Fruit fly (Drosophila melanogaster): ENCODE measurements around the gene CG12123.

The CG12123 gene

DNA sequence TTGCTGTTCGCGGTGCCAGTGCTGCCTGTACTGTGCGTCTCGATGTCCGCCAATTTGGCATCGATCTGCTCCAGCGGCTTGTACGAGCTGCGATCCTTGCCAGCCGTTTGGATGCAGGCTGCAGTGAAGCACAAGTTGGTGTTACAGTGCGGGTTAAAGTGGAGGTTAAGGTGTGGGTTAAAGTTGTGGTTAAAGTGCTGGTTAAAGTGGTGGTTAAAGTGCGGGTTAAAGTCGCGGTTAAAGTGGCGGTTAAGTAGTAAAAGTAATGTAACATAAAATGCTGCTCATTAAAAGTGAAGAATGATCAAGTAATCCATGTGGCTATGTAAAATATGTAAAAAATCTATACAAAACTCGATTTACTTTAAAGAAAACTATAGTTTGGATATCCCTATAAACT, 10.0 kb upstream of the CG12123 start:
- TF ChIP-seq insv (optimal IDR thresholded peaks at IDR 0.05) (no peak), ttk (optimal IDR thresholded peaks at IDR 0.05) (no peak), psq (optimal IDR thresholded peaks at IDR 0.05) (no peak), Sin3A (optimal IDR thresholded peaks at IDR 0.05) (no peak), h (optimal IDR thresholded peaks at IDR 0.05) (no peak), Myc (optimal IDR thresholded peaks at IDR 0.05) (no peak)

DNA sequence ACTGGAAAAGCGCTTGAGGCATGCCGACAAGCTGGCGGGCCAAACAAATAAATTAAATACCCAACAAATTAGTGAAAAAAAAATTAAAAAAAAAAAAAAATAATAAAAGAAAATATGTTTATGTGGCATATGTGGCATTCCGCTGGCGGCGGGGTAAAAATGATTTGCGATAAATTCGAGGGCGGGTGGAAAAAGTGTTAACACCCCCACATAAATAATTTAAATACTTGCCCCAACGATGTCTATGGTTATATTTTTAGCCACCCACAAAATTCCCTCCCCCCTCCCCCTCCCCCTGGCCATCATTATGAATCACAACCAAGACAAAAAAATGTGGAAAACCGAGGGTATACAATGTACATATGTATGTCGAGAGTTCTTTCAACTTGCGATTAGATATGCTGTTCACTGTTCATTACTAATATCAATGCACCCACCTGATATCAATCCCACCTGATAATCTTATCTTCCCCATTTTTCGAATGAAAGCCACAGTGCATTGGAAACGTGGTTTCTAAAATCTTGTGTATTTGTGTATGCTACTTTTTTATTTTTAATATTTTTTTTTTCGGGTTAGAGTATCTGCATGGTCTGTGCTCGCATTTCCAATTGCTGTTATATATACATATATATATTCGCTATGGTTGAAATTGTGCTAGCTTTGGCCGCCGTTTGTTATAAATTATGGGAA, 8.2 kb upstream of the CG12123 start:
- TF ChIP-seq ttk (optimal IDR thresholded peaks at IDR 0.05) (no peak), psq (optimal IDR thresholded peaks at IDR 0.05) (no peak), h (optimal IDR thresholded peaks at IDR 0.05) (no peak), insv (optimal IDR thresholded peaks at IDR 0.05) (no peak), Sin3A (optimal IDR thresholded peaks at IDR 0.05) (no peak), Myc (optimal IDR thresholded peaks at IDR 0.05) (no peak)

DNA sequence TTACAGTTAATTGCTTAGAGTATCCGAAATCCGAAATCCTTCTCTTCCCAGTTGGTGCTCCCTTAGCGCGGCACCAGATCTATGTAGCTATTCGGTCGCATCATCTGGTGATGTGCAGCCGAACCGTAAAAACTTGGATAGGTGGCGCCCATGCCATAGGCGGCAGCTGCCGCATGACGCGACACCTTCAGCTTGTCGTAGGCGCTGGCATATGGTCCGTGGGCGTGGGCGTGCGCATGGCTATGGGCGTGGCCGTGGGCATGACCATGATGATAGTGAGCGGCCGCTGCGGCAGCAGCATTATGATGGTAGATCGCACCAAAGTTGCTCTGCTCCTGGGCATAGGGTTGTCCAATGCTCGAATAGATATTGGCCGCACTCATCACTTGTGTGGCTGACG, 6.0 kb upstream of the CG12123 start:
- TF ChIP-seq ttk (optimal IDR thresholded peaks at IDR 0.05) (no peak), insv (optimal IDR thresholded peaks at IDR 0.05) (no peak), h (optimal IDR thresholded peaks at IDR 0.05) (no peak), Sin3A (optimal IDR thresholded peaks at IDR 0.05) (no peak), psq (optimal IDR thresholded peaks at IDR 0.05) (no peak), Myc (optimal IDR thresholded peaks at IDR 0.05) (no peak)

DNA sequence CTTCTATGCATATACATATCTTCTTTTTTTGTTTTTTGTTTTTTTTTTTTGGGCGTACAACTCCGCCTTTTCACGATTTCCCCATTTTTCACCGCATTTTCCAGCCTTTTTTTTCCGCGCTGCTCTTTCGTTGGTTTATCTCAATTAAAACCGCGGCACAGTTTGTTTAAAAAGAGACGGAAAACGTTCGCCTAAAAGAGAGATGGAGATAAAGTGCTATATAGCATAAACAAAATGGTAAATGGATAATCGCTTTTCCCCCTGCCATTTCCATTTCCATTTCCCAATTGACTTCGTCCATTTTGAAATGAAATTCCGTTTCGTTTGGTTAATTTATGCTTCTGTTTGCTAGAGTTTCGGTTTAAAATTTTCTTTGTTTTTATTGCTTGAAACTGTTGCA, 5.0 kb upstream of the CG12123 start:
- TF ChIP-seq psq (optimal IDR thresholded peaks at IDR 0.05) (no peak), Sin3A (optimal IDR thresholded peaks at IDR 0.05) (no peak), ttk (optimal IDR thresholded peaks at IDR 0.05) (no peak), insv (optimal IDR thresholded peaks at IDR 0.05) (no peak), Myc (optimal IDR thresholded peaks at IDR 0.05) (no peak), h (optimal IDR thresholded peaks at IDR 0.05) (no peak)

DNA sequence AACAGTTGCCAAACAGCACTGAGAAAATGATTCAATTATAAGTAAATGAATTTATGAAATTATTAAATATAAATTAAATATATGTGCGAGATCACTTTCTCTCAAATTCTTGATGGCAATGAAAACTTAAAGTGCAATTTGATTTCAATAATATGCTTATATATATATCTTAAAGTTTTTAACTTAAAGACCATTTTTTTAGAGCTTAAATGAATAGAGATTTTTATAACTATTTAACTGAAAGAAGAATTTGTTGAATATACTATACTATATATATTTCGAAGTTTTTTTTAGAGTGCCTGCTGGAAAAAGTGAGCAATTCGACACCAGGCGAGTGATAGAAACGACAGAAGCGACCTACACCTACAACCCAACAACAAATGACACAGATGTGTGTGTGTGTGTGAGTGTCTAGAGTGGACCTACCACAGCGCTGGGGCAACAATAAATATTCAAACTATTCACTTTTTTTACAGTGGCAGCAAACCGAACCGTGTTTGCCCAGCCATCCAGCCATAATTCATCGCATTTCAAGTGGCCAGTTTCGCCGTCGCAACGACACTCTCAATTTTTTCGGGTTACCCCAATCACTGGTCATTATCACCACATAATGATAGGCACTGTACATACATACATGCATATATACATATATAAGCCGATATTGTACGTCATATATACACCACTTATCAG, 2.9 kb upstream of the CG12123 start:
- TF ChIP-seq Myc (optimal IDR thresholded peaks at IDR 0.05) = no peak

DNA sequence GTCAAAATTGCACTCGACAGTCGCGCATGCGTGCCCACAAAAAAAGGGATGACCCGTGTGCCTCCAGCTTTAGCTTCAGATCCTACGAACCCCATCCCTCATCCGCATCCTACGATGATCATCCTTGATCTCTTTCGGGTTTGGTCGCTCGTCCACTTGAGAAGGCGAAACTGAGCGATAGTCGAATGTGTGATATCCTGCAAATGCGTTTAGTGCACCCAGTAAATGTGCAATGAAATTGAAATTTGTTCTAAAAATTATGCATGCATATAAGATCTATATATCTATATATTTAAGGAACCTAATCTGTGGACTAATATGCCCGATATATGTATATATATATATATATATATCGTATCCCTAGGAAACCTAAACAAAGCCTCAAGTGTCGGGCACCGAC, 2.1 kb upstream of the CG12123 start:
- TF ChIP-seq psq (optimal IDR thresholded peaks at IDR 0.05) (no peak), insv (optimal IDR thresholded peaks at IDR 0.05) (no peak), h (optimal IDR thresholded peaks at IDR 0.05) (no peak), Myc (optimal IDR thresholded peaks at IDR 0.05) (no peak), ttk (optimal IDR thresholded peaks at IDR 0.05) (no peak), Sin3A (optimal IDR thresholded peaks at IDR 0.05) (no peak)

DNA sequence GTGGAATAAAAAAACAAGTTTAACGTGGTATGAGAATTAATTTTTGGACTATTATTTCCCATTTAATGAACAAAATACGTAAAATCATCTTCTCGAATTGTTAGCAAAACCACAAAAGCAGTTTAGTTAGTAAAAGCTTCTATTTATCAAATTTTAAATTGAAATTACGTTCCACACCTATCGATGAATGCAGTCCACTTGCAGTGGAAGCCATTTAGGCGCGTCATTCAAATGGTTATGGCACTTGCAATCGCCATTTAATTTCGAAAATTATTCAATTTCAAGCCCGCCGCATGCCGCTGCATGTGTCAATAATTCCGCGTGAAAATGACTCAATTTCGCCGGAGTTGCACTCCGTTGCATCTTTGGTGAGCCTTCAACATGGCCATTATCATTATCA, 764 bp upstream of the CG12123 start:
- TF ChIP-seq ttk (optimal IDR thresholded peaks at IDR 0.05) (no peak), psq (optimal IDR thresholded peaks at IDR 0.05) (no peak), Myc (optimal IDR thresholded peaks at IDR 0.05) (no peak), Sin3A (optimal IDR thresholded peaks at IDR 0.05) (no peak)

DNA sequence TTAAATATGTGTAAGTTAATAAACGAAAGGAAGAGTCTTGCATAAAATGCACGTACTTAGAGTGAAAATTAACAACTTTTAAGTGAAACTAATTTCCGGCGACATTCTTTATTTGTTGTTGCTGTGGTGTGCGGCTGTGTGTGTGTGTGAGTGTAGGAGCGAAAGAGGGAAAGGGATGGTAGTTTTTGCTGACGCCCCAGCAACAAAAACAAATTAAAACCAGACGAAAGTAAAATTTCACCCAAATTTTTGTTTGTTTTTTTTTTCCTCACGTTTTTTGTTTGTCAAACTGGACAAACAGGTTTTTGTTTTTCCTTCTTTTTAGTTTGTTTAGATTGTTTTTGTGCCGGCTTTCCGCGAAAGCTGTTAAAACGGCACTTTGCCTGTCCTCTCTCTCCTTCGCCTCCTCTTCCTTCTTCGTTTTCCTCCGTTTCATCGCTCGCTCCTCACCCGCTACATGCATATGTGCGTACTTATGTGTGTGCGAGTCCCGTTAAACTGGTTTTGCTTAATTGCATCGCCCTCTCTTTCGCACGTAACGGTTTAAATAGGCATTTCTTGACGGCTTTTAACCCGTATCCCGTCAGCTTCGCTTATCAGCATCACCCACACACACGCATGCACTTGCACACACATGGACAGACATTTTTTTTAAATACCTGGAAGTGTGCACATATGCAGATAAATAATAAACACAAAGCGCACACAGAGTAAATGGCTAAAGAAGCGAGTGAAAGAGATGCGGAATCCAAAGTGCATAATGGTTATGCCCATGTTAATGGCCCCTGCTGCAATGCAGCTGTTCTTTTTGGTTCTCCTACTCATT, 4.7 kb downstream of the CG12123 start, which contains the start of gene Miga:
Miga (minus strand) TSS at position 536 of the 826 bp plus-strand sequence.
- TF ChIP-seq Myc (optimal IDR thresholded peaks at IDR 0.05) = no peak
- TF ChIP-seq insv (optimal IDR thresholded peaks at IDR 0.05) = no peak
- no peak for TF ChIP-seq Sin3A (optimal IDR thresholded peaks at IDR 0.05)
- no peak for TF ChIP-seq h (optimal IDR thresholded peaks at IDR 0.05)
- no peak for TF ChIP-seq ttk (optimal IDR thresholded peaks at IDR 0.05)
- no peak for TF ChIP-seq psq (optimal IDR thresholded peaks at IDR 0.05)

DNA sequence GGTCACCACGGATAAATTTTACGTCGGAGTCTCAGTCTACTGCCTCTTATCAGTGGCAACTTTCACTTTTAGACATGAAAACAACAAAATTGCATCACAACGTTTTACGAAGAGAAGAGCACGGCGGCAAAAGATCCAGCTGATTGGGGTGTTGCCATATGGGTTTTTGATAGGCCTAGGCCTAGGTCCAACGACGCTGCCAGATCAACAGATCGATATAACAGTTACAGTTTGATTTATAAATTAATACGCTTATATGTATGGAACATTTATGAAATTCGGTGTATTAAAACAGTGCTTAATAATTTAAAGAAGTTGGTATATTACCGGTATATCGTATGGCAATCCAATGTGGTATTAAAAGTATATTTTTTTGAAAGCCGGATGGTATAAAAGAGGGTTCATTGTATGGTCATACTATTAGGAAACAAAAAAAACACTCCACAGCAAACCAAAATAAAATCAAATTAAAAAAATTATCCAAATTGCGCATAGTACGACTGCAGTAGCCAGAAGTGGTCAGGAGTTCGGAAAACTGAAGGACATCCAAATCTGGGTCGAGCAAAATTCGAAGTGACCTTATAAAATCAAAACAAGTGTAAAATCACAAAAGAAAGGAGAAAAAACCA, 5.4 kb downstream of the CG12123 start, which contains the start of gene CG1440:
CG1440 (plus strand) TSS at position 402 of the 629 bp plus-strand sequence.
- TF ChIP-seq ttk (optimal IDR thresholded peaks at IDR 0.05) (no peak), insv (optimal IDR thresholded peaks at IDR 0.05) (no peak)

DNA sequence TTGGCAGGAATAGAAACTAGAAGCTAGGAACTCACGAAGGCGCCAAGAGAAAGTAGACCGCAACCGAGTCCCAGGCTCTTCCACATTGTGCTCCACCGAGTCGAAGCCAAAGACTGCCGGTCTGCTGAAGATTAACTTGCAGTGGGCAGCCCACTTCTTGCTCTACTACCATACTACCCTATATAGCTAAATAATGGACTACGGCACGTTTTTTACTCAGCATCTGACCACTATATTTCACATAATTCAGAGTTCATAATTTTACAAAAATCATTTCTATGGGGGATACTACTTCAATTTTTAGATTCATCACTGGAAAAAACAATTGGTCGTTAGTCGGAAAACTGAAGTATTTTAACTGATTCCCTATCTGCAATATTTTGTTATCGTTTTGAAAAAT, 8.4 kb downstream of the CG12123 start, which contains the start of gene CG32712:
CG32712 (minus strand) TSS at position 101 of the 400 bp plus-strand sequence.
- TF ChIP-seq psq (optimal IDR thresholded peaks at IDR 0.05) (no peak), Myc (optimal IDR thresholded peaks at IDR 0.05) (no peak), h (optimal IDR thresholded peaks at IDR 0.05) (no peak), insv (optimal IDR thresholded peaks at IDR 0.05) (no peak), ttk (optimal IDR thresholded peaks at IDR 0.05) (no peak), Sin3A (optimal IDR thresholded peaks at IDR 0.05) (no peak)

DNA sequence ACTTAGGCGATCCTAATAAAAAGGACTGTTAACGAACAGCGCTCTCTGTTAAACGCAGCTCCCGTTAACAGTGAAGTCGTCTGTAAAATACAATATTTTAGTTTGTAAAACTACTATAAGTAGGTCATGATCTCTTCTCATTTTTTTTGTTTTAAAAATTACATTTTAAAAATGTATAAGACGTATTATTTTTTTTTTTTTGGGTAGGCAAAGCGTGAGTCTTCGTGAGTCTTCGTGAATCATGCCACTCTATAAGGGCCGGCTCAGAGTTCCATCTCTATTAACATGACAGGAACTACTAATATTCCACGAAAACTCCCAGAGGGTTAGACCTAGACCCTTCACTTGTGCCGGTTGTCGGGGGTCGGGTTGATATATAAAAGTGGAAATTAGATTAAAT, 19.5 kb downstream of the CG12123 start:
- TF ChIP-seq h (optimal IDR thresholded peaks at IDR 0.05) (no peak), insv (optimal IDR thresholded peaks at IDR 0.05) (no peak), ttk (optimal IDR thresholded peaks at IDR 0.05) (no peak), psq (optimal IDR thresholded peaks at IDR 0.05) (no peak), Myc (optimal IDR thresholded peaks at IDR 0.05) (no peak), Sin3A (optimal IDR thresholded peaks at IDR 0.05) (no peak)

DNA sequence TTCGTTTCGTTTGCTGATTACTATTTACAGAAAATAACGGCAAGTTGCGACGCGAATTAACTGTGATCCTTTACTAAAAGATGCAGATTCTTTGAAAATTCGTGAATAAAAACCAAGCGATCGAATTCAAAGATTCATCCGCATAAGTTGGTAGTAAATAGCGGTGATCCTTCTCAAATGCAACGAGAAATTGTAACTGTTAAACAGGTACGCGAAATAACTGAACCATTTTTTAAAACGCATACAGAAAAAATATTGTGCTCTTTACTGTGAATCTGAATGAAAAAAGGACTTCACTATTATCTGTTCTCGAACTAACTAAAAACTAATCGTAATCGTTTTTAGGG, 20.7 kb downstream of the CG12123 start:
- TF ChIP-seq psq (optimal IDR thresholded peaks at IDR 0.05) = no peak

Data from Kc167 (cell line).